Worm (Caenorhabditis elegans): ENCODE data around the gene cal-5.

DNA sequence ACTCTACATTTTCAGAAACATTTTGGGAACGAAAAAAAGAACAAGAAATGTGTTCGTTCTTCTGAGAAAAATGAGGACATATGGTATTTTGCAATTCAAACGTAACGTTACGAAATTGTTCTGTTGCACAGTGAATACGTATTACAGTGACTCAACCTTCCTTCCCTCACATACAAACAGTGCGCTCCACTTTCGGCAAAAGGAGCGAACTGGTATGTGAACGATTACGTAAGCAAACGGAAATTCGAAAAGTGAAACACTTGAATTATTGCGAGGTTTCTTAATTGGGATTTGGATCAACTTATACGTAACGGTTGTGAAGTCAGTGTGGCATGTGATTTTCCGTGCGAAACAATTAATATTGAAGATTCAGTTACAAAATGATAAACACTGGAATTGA is 43.0 kb upstream of the cal-5 start:
- TF ChIP-seq xnd-1 (tag; optimal IDR thresholded peaks at IDR 0.05) (no peak), nhr-90 (tag; optimal IDR thresholded peaks at IDR 0.05) (no peak)
